Worm (Caenorhabditis elegans) whole organism, young adult: ENCODE results near the gene C40H1.9.

Experiments
- B0019.2 ChIP-seq: fragments of 200-800 bp; sonication (Bioruptor generic); conservative IDR thresholded peaks from 2 replicates; pipeline ENCODE4 v1.3.6; 2022; ENCODE audit warnings: missing genetic modification reagents, missing genetic modification characterization, missing compliant biosample characterization
- B0336.3 ChIP-seq: fragments of 200-800 bp; sonication (Bioruptor generic); IDR thresholded peaks from 2 replicates; pipeline ENCODE4 v1.3.6; 2022; ENCODE audit warnings: missing genetic modification characterization, missing compliant biosample characterization
- C06A6.2 ChIP-seq: fragments of 200-800 bp; sonication (Bioruptor generic); conservative IDR thresholded peaks from 2 replicates; pipeline ENCODE4 v1.3.6; 2022; ENCODE audit warnings: missing genetic modification characterization, missing compliant biosample characterization
- F23B12.7 ChIP-seq: sonication (generic microtip); optimal IDR thresholded peaks from 2 replicates; lab custom pipeline; 2017; ENCODE audit warnings: missing genetic modification characterization, mild to moderate bottlenecking, missing compliant biosample characterization, antibody characterized with exemption, moderate library complexity; ENCODE audit not compliant: insufficient read depth
- F55B11.4 ChIP-seq: sonication (generic microtip); optimal IDR thresholded peaks from 2 replicates; lab custom pipeline; 2016; ENCODE audit warnings: missing compliant biosample characterization, missing genetic modification characterization, borderline replicate concordance; ENCODE audit not compliant: insufficient read depth
- ama-1 ChIP-seq, 3 experiments: fragments of 150-350 bp in 1 of 3; sonication (generic microtip) in 2 of 3; optimal IDR thresholded peaks; 2 replicates each; lab custom pipeline; 2014 to 2018; ENCODE audit warnings: missing biosample characterization in 2 of 3, missing genetic modification characterization in 2 of 3, missing genetic modification reagents in 2 of 3
- attf-5 ChIP-seq: fragments of 200-800 bp; sonication (Bioruptor generic); optimal IDR thresholded peaks from 2 replicates; lab custom pipeline; 2018; ENCODE audit warnings: mild to moderate bottlenecking, missing genetic modification characterization, missing compliant biosample characterization
- dpl-1 ChIP-seq: fragments of 150-350 bp; optimal IDR thresholded peaks from 2 replicates; lab custom pipeline; 2014; ENCODE audit warnings: missing biosample characterization, missing genetic modification reagents, missing genetic modification characterization
- him-1 ChIP-seq: sonication (generic microtip); optimal IDR thresholded peaks from 2 replicates; lab custom pipeline; 2016; ENCODE audit warnings: missing genotype, missing genetic modification reagents, missing genetic modification characterization, missing compliant biosample characterization
- hlh-12 ChIP-seq: sonication (generic microtip); optimal IDR thresholded peaks from 2 replicates; lab custom pipeline; 2016; ENCODE audit warnings: missing genetic modification characterization, missing compliant biosample characterization
- lin-54 ChIP-seq: fragments of 200-800 bp; sonication (Bioruptor generic); optimal IDR thresholded peaks from 2 replicates; lab custom pipeline; 2018; ENCODE audit warnings: mild to moderate bottlenecking, missing genetic modification characterization, missing compliant biosample characterization
- unc-130 ChIP-seq: sonication (generic microtip); optimal IDR thresholded peaks from 2 replicates; lab custom pipeline; 2016; ENCODE audit warnings: missing genetic modification reagents, missing genetic modification characterization, missing compliant biosample characterization
- ztf-3 ChIP-seq: fragments of 200-800 bp; sonication (Bioruptor generic); optimal IDR thresholded peaks from 2 replicates; lab custom pipeline; 2018; ENCODE audit warnings: mild to moderate bottlenecking, missing genetic modification characterization, missing compliant biosample characterization

DNA sequence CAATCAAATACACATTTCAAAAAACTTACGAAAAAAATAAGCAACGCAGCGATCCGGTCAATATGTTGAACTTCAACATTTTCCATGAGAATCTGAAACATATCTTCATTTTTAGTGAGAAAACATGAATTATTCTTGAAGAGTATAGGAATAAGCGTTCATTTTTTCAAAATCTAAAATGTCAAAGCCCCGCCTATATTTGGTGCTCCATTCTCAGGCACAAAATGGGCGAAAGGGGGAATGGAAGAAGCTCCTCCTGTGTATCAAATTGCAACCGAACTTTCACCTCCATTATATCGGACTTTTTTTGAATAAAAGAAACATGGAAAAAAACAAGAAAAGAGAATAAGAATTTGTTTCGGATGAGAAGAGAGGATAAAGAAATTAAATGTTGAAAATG, 13.1 kb upstream of the C40H1.9 start, which contains the start of gene srx-45:
- TF ChIP-seq him-1 (no peak), unc-130 (GFP tag; lab: Kevin White, UChicago) (no peak), B0336.3 (no peak), F55B11.4 (no peak), hlh-12 (tag; lab: Kevin White, UChicago) (no peak), F23B12.7 (tag; lab: Kevin White, UChicago) (no peak), dpl-1 (GFP tag; lab: Kevin White, UChicago) (no peak), ztf-3 (GFP tag; lab: Kevin White, UChicago) (no peak), lin-54 (no peak), C06A6.2 (GFP tag; lab: Robert Waterston, UW) (no peak), ama-1 (optimal IDR thresholded peaks at IDR 0.05; lab: Kevin White, UChicago) (no peak), ama-1 (GFP tag; optimal IDR thresholded peaks at IDR 0.05; lab: Kevin White, UChicago) (no peak), B0019.2 (no peak), attf-5 (GFP tag; lab: Kevin White, UChicago) (no peak)
